Fruit fly (Drosophila melanogaster) S2 (cell line): ENCODE data around the gene CG18234.

Experiments
- CG8478 ChIP-seq: fragments of >200 bp; optimal IDR thresholded peaks from 2 replicates; lab custom pipeline; 2018
- CTCF ChIP-seq, 2 experiments: fragments of >200 bp; optimal IDR thresholded peaks; 2 replicates each; lab custom pipeline; 2018

- TF ChIP-seq CTCF (optimal IDR thresholded peaks at IDR 0.05; lab: Kevin White, UChicago) (no peak), CG8478 (lab: Kevin White, UChicago) (no peak)
Measured at dm6 chr3L:18629874-18630273, 26.6 kb downstream of the CG18234 start.
